Worm (Caenorhabditis elegans) whole organism, L4 larva: Measurements from ENCODE around the gene pcm-1.

ENCODE experiments used
- F10B5.3 ChIP-seq: sonication (generic microtip); optimal IDR thresholded peaks from 2 replicates; lab custom pipeline; 2016; ENCODE audit warnings: mild to moderate bottlenecking, missing genetic modification characterization, missing compliant biosample characterization
- F44E2.7 ChIP-seq: fragments of 200-800 bp; sonication (Bioruptor generic); IDR thresholded peaks from 2 replicates; pipeline ENCODE4 v2.1.2; 2022; ENCODE audit warnings: missing genetic modification characterization, missing compliant biosample characterization
- F49E8.2 ChIP-seq: sonication (generic microtip); optimal IDR thresholded peaks from 2 replicates; lab custom pipeline; 2016; ENCODE audit warnings: missing compliant biosample characterization, mild to moderate bottlenecking, missing genetic modification characterization, borderline replicate concordance
- Y48G9A.11 ChIP-seq: fragments of 200-800 bp; sonication (Bioruptor generic); IDR thresholded peaks from 2 replicates; pipeline ENCODE4 v1.3.6; 2022; ENCODE audit warnings: missing genetic modification reagents, missing genetic modification characterization, missing compliant biosample characterization
- Y5F2A.4 ChIP-seq: fragments of 200-800 bp; sonication (Bioruptor generic); optimal IDR thresholded peaks from 2 replicates; lab custom pipeline; 2018; ENCODE audit warnings: mild to moderate bottlenecking, missing genetic modification characterization, missing compliant biosample characterization
- ZK337.2 ChIP-seq: fragments of 200-800 bp; sonication (Bioruptor generic); IDR thresholded peaks from 2 replicates; pipeline ENCODE4 v1.3.6; 2022; ENCODE audit warnings: missing genetic modification reagents, missing genetic modification characterization, missing compliant biosample characterization
- ZK546.5 ChIP-seq, 2 experiments: sonication (generic microtip); optimal IDR thresholded peaks; 2 replicates each; lab custom pipeline; 2017; ENCODE audit warnings: missing biosample characterization in 2 of 2, missing genetic modification characterization in 2 of 2
- aha-1 ChIP-seq: fragments of 150-350 bp; peaks from one replicate; lab custom pipeline; 2014; ENCODE audit warnings: missing biosample characterization, missing genetic modification characterization
- ceh-28 ChIP-seq: fragments of 150-350 bp; optimal IDR thresholded peaks from 2 replicates; lab custom pipeline; 2014; ENCODE audit warnings: missing biosample characterization, missing genetic modification reagents, missing genetic modification characterization
- ceh-44 ChIP-seq: fragments of 200-800 bp; sonication (Bioruptor generic); IDR thresholded peaks from 2 replicates; pipeline ENCODE4 v1.3.6; 2022; ENCODE audit warnings: missing genetic modification reagents, missing genetic modification characterization, missing compliant biosample characterization
- cey-2 ChIP-seq: sonication (generic microtip); optimal IDR thresholded peaks from 3 replicates; lab custom pipeline; 2017; ENCODE audit warnings: missing genetic modification characterization, mild to moderate bottlenecking, missing compliant biosample characterization, antibody characterized with exemption, borderline replicate concordance; ENCODE audit not compliant: insufficient read depth
- ctbp-1 ChIP-seq: fragments of 200-800 bp; sonication (Bioruptor generic); IDR thresholded peaks from 2 replicates; pipeline ENCODE4 v1.3.6; 2022; ENCODE audit warnings: missing genetic modification reagents, missing genetic modification characterization, missing compliant biosample characterization
- daf-16 ChIP-seq, 3 experiments: sonication (generic microtip); optimal IDR thresholded peaks; 2 replicates each; lab custom pipeline; 2016 to 2017; ENCODE audit warnings: missing genetic modification characterization in 3 of 3, missing genetic modification reagents in 3 of 3, mild to moderate bottlenecking in 2 of 3, missing compliant biosample characterization in 2 of 3, missing biosample characterization in 1 of 3, moderate library complexity in 1 of 3
- daf-8 ChIP-seq: fragments of 200-800 bp; sonication (Bioruptor generic); IDR thresholded peaks from 2 replicates; pipeline ENCODE4 v1.3.6; 2022; ENCODE audit warnings: missing genetic modification characterization, missing compliant biosample characterization
- dmd-8 ChIP-seq: fragments of 200-800 bp; sonication (Bioruptor generic); IDR thresholded peaks from 2 replicates; pipeline ENCODE4 v1.3.6; 2022; ENCODE audit warnings: missing genetic modification characterization, missing compliant biosample characterization
- dpl-1 ChIP-seq: fragments of 150-350 bp; optimal IDR thresholded peaks from 2 replicates; lab custom pipeline; 2014; ENCODE audit warnings: missing biosample characterization, missing genetic modification reagents, missing genetic modification characterization
- egl-27 ChIP-seq: sonication (generic microtip); optimal IDR thresholded peaks from 3 replicates; lab custom pipeline; 2017; ENCODE audit warnings: missing biosample characterization, missing genetic modification reagents, missing genetic modification characterization
- fkh-10 ChIP-seq: fragments of 150-350 bp; optimal IDR thresholded peaks from 2 replicates; lab custom pipeline; 2014; ENCODE audit warnings: missing biosample characterization, missing genetic modification reagents, missing genetic modification characterization
- gei-8 ChIP-seq: fragments of 200-800 bp; sonication (Bioruptor generic); optimal IDR thresholded peaks from 2 replicates; lab custom pipeline; 2018; ENCODE audit warnings: mild to moderate bottlenecking, missing genetic modification characterization, missing compliant biosample characterization
- hmg-1.1 ChIP-seq: fragments of 200-800 bp; sonication (Bioruptor generic); IDR thresholded peaks from 2 replicates; pipeline ENCODE4 v1.3.6; 2022; ENCODE audit warnings: missing genetic modification reagents, missing genetic modification characterization, missing compliant biosample characterization
- jun-1 ChIP-seq: fragments of 150-350 bp; optimal IDR thresholded peaks from 2 replicates; lab custom pipeline; 2014; ENCODE audit warnings: missing biosample characterization, missing genetic modification reagents, missing genetic modification characterization
- lin-13 ChIP-seq: fragments of 150-350 bp; optimal IDR thresholded peaks from 2 replicates; lab custom pipeline; 2014; ENCODE audit warnings: missing biosample characterization, missing genetic modification reagents, missing genetic modification characterization
- lin-15B ChIP-seq: fragments of 150-350 bp; sonication (generic microtip); optimal IDR thresholded peaks from 3 replicates; lab custom pipeline; 2014; ENCODE audit warnings: missing biosample characterization, missing genetic modification characterization
- lin-38 ChIP-seq: fragments of 200-800 bp; sonication (Bioruptor generic); IDR thresholded peaks from 2 replicates; pipeline ENCODE4 v1.3.6; 2022; ENCODE audit warnings: missing genetic modification reagents, missing genetic modification characterization, missing compliant biosample characterization
- madf-5 ChIP-seq, 2 experiments: fragments of 200-800 bp; sonication (Bioruptor generic); IDR thresholded peaks; 2 replicates each; pipeline ENCODE4 v1.3.6; 2022; ENCODE audit warnings: missing compliant biosample characterization in 2 of 2, missing genetic modification characterization in 2 of 2
- madf-9 ChIP-seq: fragments of 200-800 bp; sonication (Bioruptor generic); conservative IDR thresholded peaks from 2 replicates; pipeline ENCODE4 v1.3.6; 2022; ENCODE audit warnings: missing genetic modification reagents, missing genetic modification characterization, missing compliant biosample characterization
- mdt-29 ChIP-seq: fragments of 200-800 bp; sonication (Bioruptor generic); IDR thresholded peaks from 2 replicates; pipeline ENCODE4 v1.3.6; 2022; ENCODE audit warnings: missing genetic modification reagents, missing genetic modification characterization, missing compliant biosample characterization
- mep-1 ChIP-seq: fragments of 150-350 bp; sonication (generic microtip); optimal IDR thresholded peaks from 3 replicates; lab custom pipeline; 2014; ENCODE audit warnings: missing biosample characterization, missing genetic modification characterization
- mes-2 ChIP-seq: sonication (generic microtip); optimal IDR thresholded peaks from 2 replicates; lab custom pipeline; 2016; ENCODE audit warnings: missing genotype, mild to moderate bottlenecking, missing genetic modification characterization, missing compliant biosample characterization; ENCODE audit not compliant: poor library complexity, severe bottlenecking
- mxl-3 ChIP-seq: fragments of 200-800 bp; sonication (Bioruptor generic); optimal IDR thresholded peaks from 2 replicates; lab custom pipeline; 2018; ENCODE audit warnings: mild to moderate bottlenecking, missing genetic modification characterization, missing compliant biosample characterization
- nhr-10 ChIP-seq: fragments of 150-350 bp; optimal IDR thresholded peaks from 2 replicates; lab custom pipeline; 2014; ENCODE audit warnings: missing biosample characterization, missing genetic modification characterization
- nhr-102 ChIP-seq: sonication (generic microtip); optimal IDR thresholded peaks from 2 replicates; lab custom pipeline; 2016; ENCODE audit warnings: mild to moderate bottlenecking, missing genetic modification characterization, moderate library complexity, missing compliant biosample characterization
- nhr-11 ChIP-seq: fragments of 150-350 bp; optimal IDR thresholded peaks from 2 replicates; lab custom pipeline; 2014; ENCODE audit warnings: missing biosample characterization, missing genetic modification characterization
- nhr-76 ChIP-seq: fragments of 150-350 bp; optimal IDR thresholded peaks from 2 replicates; lab custom pipeline; 2014; ENCODE audit warnings: missing biosample characterization, missing genetic modification characterization
- nhr-77 ChIP-seq: fragments of 150-350 bp; optimal IDR thresholded peaks from 2 replicates; lab custom pipeline; 2014; ENCODE audit warnings: missing biosample characterization, missing genetic modification characterization
- php-3 ChIP-seq: fragments of 200-800 bp; sonication (Bioruptor generic); IDR thresholded peaks from 2 replicates; pipeline ENCODE4 v1.3.6; 2022; ENCODE audit warnings: missing genetic modification reagents, missing genetic modification characterization, missing compliant biosample characterization
- rbr-2 ChIP-seq: sonication (generic microtip); optimal IDR thresholded peaks from 2 replicates; lab custom pipeline; 2016; ENCODE audit warnings: missing genotype, missing genetic modification characterization, missing compliant biosample characterization
- snpc-1.2 ChIP-seq: fragments of 200-800 bp; sonication (Bioruptor generic); IDR thresholded peaks from 2 replicates; pipeline ENCODE4 v1.3.6; 2022; ENCODE audit warnings: missing genetic modification reagents, missing genetic modification characterization, missing compliant biosample characterization
- spr-3 ChIP-seq: fragments of 200-800 bp; sonication (Bioruptor generic); optimal IDR thresholded peaks from 2 replicates; lab custom pipeline; 2018; ENCODE audit warnings: mild to moderate bottlenecking, missing genetic modification characterization, missing compliant biosample characterization
- tra-1 ChIP-seq: fragments of 200-800 bp; sonication (Bioruptor generic); IDR thresholded peaks from 2 replicates; pipeline ENCODE4 v1.3.6; 2022; ENCODE audit warnings: missing genetic modification reagents, missing genetic modification characterization, missing compliant biosample characterization
- unc-130 ChIP-seq: sonication (generic microtip); optimal IDR thresholded peaks from 2 replicates; lab custom pipeline; 2016; ENCODE audit warnings: missing genetic modification reagents, missing genetic modification characterization, missing compliant biosample characterization
- unc-39 ChIP-seq: sonication (generic microtip); optimal IDR thresholded peaks from 2 replicates; lab custom pipeline; 2017; ENCODE audit warnings: missing biosample characterization, missing genetic modification characterization
- zip-2 ChIP-seq: fragments of 150-350 bp; optimal IDR thresholded peaks from 2 replicates; lab custom pipeline; 2014; ENCODE audit warnings: missing biosample characterization, missing genetic modification characterization
- ztf-7 ChIP-seq: fragments of 150-350 bp; optimal IDR thresholded peaks from 2 replicates; lab custom pipeline; 2014; ENCODE audit warnings: missing biosample characterization, missing genetic modification characterization

Gene pcm-1

ce11 chrV:6000368-6000802, 36.7 kb upstream of the pcm-1 start (continued):
- TF ChIP-seq lin-13 (GFP tag; lab: Kevin White, UChicago) = peak; percentile 81
- no peak for TF ChIP-seq Y5F2A.4 (GFP tag; lab: Kevin White, UChicago)
- peak; percentile 80 for TF ChIP-seq fkh-10 (GFP tag; lab: Kevin White, UChicago)

DNA sequence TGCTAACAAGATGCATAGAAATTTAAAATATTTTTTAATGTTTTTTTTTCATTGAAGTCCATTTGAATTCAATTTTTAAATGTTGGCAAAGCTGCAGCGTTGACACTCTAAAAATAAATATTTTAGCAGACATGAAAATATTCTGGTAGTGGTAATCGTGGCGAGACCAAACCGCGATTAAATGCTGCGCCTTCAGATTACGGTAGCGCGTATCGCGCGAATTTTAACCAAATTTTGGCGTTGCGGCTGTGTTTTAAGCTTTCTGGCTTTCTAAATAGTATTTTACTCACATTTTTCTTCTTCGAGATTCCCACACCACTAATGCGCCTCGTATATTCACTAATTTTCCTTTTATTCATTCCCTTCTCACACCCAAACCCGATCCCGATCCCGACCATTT, 32.4 kb upstream of the pcm-1 start, which contains the start of gene cpg-4:
Gene cpg-4 (plus strand): TSS at position 303 of the 400 bp plus-strand sequence.
- TF ChIP-seq Y5F2A.4 (GFP tag; lab: Kevin White, UChicago) (no peak), snpc-1.2 (GFP tag; lab: Robert Waterston, UW) (0 out of 2 replicates have a peak, but pooled peaks have one; percentile 27), unc-130 (peak; percentile 18), lin-15B (tag; lab: Kevin White, UChicago) (no peak), Y48G9A.11 (GFP tag; lab: Robert Waterston, UW) (peak; percentile 63; the same call in 1 of the 2 replicates), F49E8.2 (peak; percentile 32), lin-38 (GFP tag; lab: Robert Waterston, UW) (peak; percentile 44; the same call in 1 of the 2 replicates)
- TF ChIP-seq, all 104 proteins: peak for 5

- TF ChIP-seq nhr-76 (tag; lab: Kevin White, UChicago) (no peak), ZK337.2 (GFP tag; lab: Robert Waterston, UW) (no peak), zip-2 (tag; lab: Kevin White, UChicago) (no peak), nhr-11 (no peak), egl-27 (tag; lab: Kevin White, UChicago) (no peak), daf-16 (GFP tag; optimal IDR thresholded peaks at IDR 0.05; lab: Kevin White, UChicago) (peak in 1 of 2 experiments; percentile 30), daf-16 (tag; optimal IDR thresholded peaks at IDR 0.05; lab: Kevin White, UChicago) (no peak), aha-1 (tag; lab: Kevin White, UChicago) (peak; percentile 17)
Measured at ce11 chrV:5995598-5995997, 31.9 kb upstream of the pcm-1 start.

DNA sequence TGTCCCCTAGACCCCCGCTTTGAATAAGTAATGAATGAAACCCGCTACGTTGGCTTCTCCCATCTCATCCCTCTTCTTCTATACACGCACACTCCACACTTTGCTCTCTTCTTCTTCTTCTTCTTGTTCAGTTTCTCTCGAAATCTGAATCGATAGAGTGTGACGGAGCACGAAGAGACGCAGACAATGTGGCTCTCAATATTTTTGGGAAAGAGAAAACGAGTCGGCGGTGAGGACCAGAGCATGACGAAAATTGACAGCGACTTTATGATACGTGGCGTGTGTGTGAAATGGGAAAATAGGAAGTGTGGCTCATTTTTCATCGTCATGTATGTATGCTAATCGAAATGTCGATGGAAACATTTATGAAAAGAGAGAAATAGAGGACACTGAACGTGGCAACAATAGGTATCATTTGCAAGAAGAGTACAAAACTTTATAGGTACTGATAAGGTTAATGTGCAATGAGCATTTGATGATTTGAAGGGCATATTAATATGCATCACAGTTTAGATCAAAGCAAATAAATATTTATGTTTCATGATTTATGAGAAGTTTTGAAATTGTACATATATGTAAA, 27.9 kb upstream of the pcm-1 start:
- TF ChIP-seq mep-1 = peak; percentile 67
- no peak for TF ChIP-seq F44E2.7 (GFP tag; lab: Robert Waterston, UW)
- TF ChIP-seq php-3 = peak; percentile 83
- TF ChIP-seq gei-8 = no peak
- TF ChIP-seq daf-16 (GFP tag; optimal IDR thresholded peaks at IDR 0.05; lab: Kevin White, UChicago) = no peak
- TF ChIP-seq daf-16 (tag; optimal IDR thresholded peaks at IDR 0.05; lab: Kevin White, UChicago) = peak; percentile 68
- TF ChIP-seq jun-1 (tag; lab: Kevin White, UChicago) = no peak
- peak; percentile 96 for TF ChIP-seq aha-1 (tag; lab: Kevin White, UChicago)
- TF ChIP-seq ZK337.2 (GFP tag; lab: Robert Waterston, UW) = no peak
- peak; percentile 34 for TF ChIP-seq mxl-3 (GFP tag; lab: Kevin White, UChicago)
- TF ChIP-seq dpl-1 (GFP tag; lab: Kevin White, UChicago) = no peak
- TF ChIP-seq ZK546.5 (tag; optimal IDR thresholded peaks at IDR 0.05; lab: Kevin White, UChicago) = no peak
- no peak for TF ChIP-seq cey-2 (tag; lab: Kevin White, UChicago)
- no peak for TF ChIP-seq mdt-29 (GFP tag; lab: Robert Waterston, UW)
- no peak for TF ChIP-seq nhr-102 (tag; lab: Kevin White, UChicago)
- TF ChIP-seq dmd-8 (GFP tag; lab: Robert Waterston, UW) = no peak
- no peak for TF ChIP-seq madf-9
- peak; percentile 69 for TF ChIP-seq hmg-1.1 (GFP tag; lab: Robert Waterston, UW)
- TF ChIP-seq rbr-2 = peak; percentile 49
- TF ChIP-seq ceh-28 = peak; percentile 27
- TF ChIP-seq F10B5.3 (tag; lab: Kevin White, UChicago) = no peak
- TF ChIP-seq mes-2 = no peak
- TF ChIP-seq madf-5 (GFP tag; IDR thresholded peaks at IDR 0.05; lab: Robert Waterston, UW) = no peak
- peak; percentile 3 for TF ChIP-seq nhr-77 (tag; lab: Kevin White, UChicago)
- TF ChIP-seq spr-3 (GFP tag; lab: Kevin White, UChicago) = no peak
- TF ChIP-seq ztf-7 = no peak
- no peak for TF ChIP-seq ceh-44 (GFP tag; lab: Robert Waterston, UW)
- no peak for TF ChIP-seq unc-39 (tag; lab: Kevin White, UChicago)
- TF ChIP-seq daf-8 = no peak
- TF ChIP-seq tra-1 (GFP tag; lab: Robert Waterston, UW) = no peak
- TF ChIP-seq ctbp-1 (GFP tag; lab: Robert Waterston, UW) = peak; percentile 56; the same call in 1 of the 2 replicates
- TF ChIP-seq egl-27 (tag; lab: Kevin White, UChicago) = no peak
- no peak for TF ChIP-seq nhr-10
